Fruit fly (Drosophila melanogaster): ENCODE results near the gene CG12541.

CG12541 gene

dm6 chrX:7065835-7066234 lies at the start of gene CG12541:
CG12541 (minus strand) TSS chrX:7066052.
- no peak for TF ChIP-seq ss (GFP tag; optimal IDR thresholded peaks at IDR 0.05)
- TF ChIP-seq CG6163 (GFP tag; IDR thresholded peaks at IDR 0.05), result 0 out of 3 replicates have a peak, but pooled peaks have one; percentile 19
- TF ChIP-seq CG10669 (GFP tag; optimal IDR thresholded peaks at IDR 0.05), result peak; percentile 51
- TF ChIP-seq CG3919 (GFP tag; optimal IDR thresholded peaks at IDR 0.05), result no peak
- no peak for TF ChIP-seq Ets96B (tag; optimal IDR thresholded peaks at IDR 0.05)
- peak; percentile 13 for TF ChIP-seq pdm3 (GFP tag; optimal IDR thresholded peaks at IDR 0.05)

dm6 chrX:7110890-7111289 lies 45.0 kb upstream of the CG12541 start:
- TF ChIP-seq Eip75B (GFP tag; optimal IDR thresholded peaks at IDR 0.05) (no peak), CG1621 (tag; optimal IDR thresholded peaks at IDR 0.05) (no peak), Hr4 (GFP tag; optimal IDR thresholded peaks at IDR 0.05) (no peak), Hr39 (GFP tag; optimal IDR thresholded peaks at IDR 0.05) (no peak), CG8632 (GFP tag; optimal IDR thresholded peaks at IDR 0.05) (no peak), Lpt (GFP tag; optimal IDR thresholded peaks at IDR 0.05) (no peak), CG3919 (GFP tag; optimal IDR thresholded peaks at IDR 0.05) (no peak), lz (GFP tag; optimal IDR thresholded peaks at IDR 0.05) (no peak), CG16779 (tag; optimal IDR thresholded peaks at IDR 0.05) (no peak), spab (GFP tag; optimal IDR thresholded peaks at IDR 0.05) (no peak), esn (GFP tag; optimal IDR thresholded peaks at IDR 0.05) (no peak), CG6792 (GFP tag; optimal IDR thresholded peaks at IDR 0.05) (no peak), Sox15 (GFP tag; optimal IDR thresholded peaks at IDR 0.05) (no peak), CG11762 (GFP tag; optimal IDR thresholded peaks at IDR 0.05; ENCODE audit: insufficient read depth) (no peak), ss (GFP tag; optimal IDR thresholded peaks at IDR 0.05) (no peak), dac (GFP tag; optimal IDR thresholded peaks at IDR 0.05) (no peak), pdm3 (GFP tag; optimal IDR thresholded peaks at IDR 0.05) (no peak)

dm6 chrX:7109793-7110606 lies 44.1 kb upstream of the CG12541 start, which contains the start of gene fz4:
fz4 (minus strand) TSS chrX:7110321.
- TF ChIP-seq fd59A (GFP tag; optimal IDR thresholded peaks at IDR 0.05) (no peak), acj6 (GFP tag; optimal IDR thresholded peaks at IDR 0.05) (no peak), Gug (GFP tag; IDR thresholded peaks at IDR 0.05) (no peak), CG3032 (tag; optimal IDR thresholded peaks at IDR 0.05) (no peak), CG11294 (GFP tag; IDR thresholded peaks at IDR 0.05) (no peak), CG8119 (GFP tag; IDR thresholded peaks at IDR 0.05) (no peak), CG4318 (GFP tag; optimal IDR thresholded peaks at IDR 0.05) (no peak), CG11762 (GFP tag; optimal IDR thresholded peaks at IDR 0.05; ENCODE audit: insufficient read depth) (no peak), Met (GFP tag; optimal IDR thresholded peaks at IDR 0.05) (no peak), lz (GFP tag; optimal IDR thresholded peaks at IDR 0.05) (no peak), CG6792 (GFP tag; optimal IDR thresholded peaks at IDR 0.05) (no peak), CG1621 (tag; optimal IDR thresholded peaks at IDR 0.05) (no peak), CG15336 (GFP tag; IDR thresholded peaks at IDR 0.05) (no peak), CG6276 (GFP tag; optimal IDR thresholded peaks at IDR 0.05) (no peak), ss (GFP tag; optimal IDR thresholded peaks at IDR 0.05) (peak; percentile 64 to 67), esn (GFP tag; optimal IDR thresholded peaks at IDR 0.05) (peak; percentile 27), Eip75B (GFP tag; optimal IDR thresholded peaks at IDR 0.05) (no peak), Sox102F (GFP tag; optimal IDR thresholded peaks at IDR 0.05) (no peak), CG6808 (GFP tag; optimal IDR thresholded peaks at IDR 0.05) (peak; percentile 19), CG7368 (GFP tag; optimal IDR thresholded peaks at IDR 0.05) (no peak), CG10669 (GFP tag; optimal IDR thresholded peaks at IDR 0.05) (no peak), dac (GFP tag; optimal IDR thresholded peaks at IDR 0.05) (no peak), CG9139 (GFP tag; optimal IDR thresholded peaks at IDR 0.05) (peak; percentile 9), Hr38 (GFP tag; optimal IDR thresholded peaks at IDR 0.05) (no peak), Sox14 (GFP tag; optimal IDR thresholded peaks at IDR 0.05) (peak; percentile 30), achi (GFP tag; optimal IDR thresholded peaks at IDR 0.05) (no peak), Blimp-1 (GFP tag; optimal IDR thresholded peaks at IDR 0.05) (no peak), eg (GFP tag; IDR thresholded peaks at IDR 0.05) (peak; percentile 37; the same call in 1 of the 3 replicates), CG16779 (tag; optimal IDR thresholded peaks at IDR 0.05) (no peak), CG6854 (GFP tag; optimal IDR thresholded peaks at IDR 0.05) (peak; percentile 23), CG6163 (GFP tag; IDR thresholded peaks at IDR 0.05) (peak; percentile 26), CG3919 (GFP tag; optimal IDR thresholded peaks at IDR 0.05) (no peak), net (GFP tag; optimal IDR thresholded peaks at IDR 0.05) (no peak), CG8319 (GFP tag; optimal IDR thresholded peaks at IDR 0.05) (no peak), fkh (GFP tag; optimal IDR thresholded peaks at IDR 0.05) (peak; percentile 30), spab (GFP tag; optimal IDR thresholded peaks at IDR 0.05) (no peak), pdm3 (GFP tag; optimal IDR thresholded peaks at IDR 0.05) (no peak), Hr4 (GFP tag; optimal IDR thresholded peaks at IDR 0.05) (no peak)
